Fruit fly (Drosophila melanogaster): ENCODE data around the gene CG2004.

Gene CG2004

DNA sequence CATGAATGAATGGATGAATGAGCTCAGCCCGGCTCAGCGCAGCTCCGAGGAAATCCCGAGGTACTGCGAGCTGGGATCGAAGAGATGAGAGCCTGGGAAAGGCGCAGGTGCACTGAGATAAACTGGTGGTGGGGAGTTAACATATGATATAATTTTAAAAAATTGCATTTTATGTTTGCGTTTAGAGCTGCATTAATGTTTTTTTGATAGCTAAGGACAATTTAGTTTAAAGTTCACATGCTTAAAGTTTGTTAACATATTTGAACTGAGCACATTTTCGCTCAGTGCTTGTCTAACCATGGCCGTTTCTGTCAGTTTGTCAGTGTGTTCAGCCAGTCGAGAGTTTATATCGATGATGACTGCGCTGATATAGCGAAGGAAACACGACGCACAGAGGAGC, 15.6 kb upstream of the CG2004 start (continued):
- TF ChIP-seq fd102C (GFP tag; optimal IDR thresholded peaks at IDR 0.05) (no peak), Six4 (GFP tag; optimal IDR thresholded peaks at IDR 0.05) (no peak), ap (GFP tag; IDR thresholded peaks at IDR 0.05) (no peak), CG2712 (tag; optimal IDR thresholded peaks at IDR 0.05) (peak; percentile 13), CG12299 (tag; optimal IDR thresholded peaks at IDR 0.05) (no peak), CG8944 (GFP tag; optimal IDR thresholded peaks at IDR 0.05) (no peak), CG17186 (GFP tag; optimal IDR thresholded peaks at IDR 0.05) (no peak), CG9215 (GFP tag; IDR thresholded peaks at IDR 0.05) (no peak), CG2129 (GFP tag; IDR thresholded peaks at IDR 0.05; ENCODE audit: partially characterized antibody) (no peak), NC2α (GFP tag; optimal IDR thresholded peaks at IDR 0.05) (no peak), Rx (GFP tag; IDR thresholded peaks at IDR 0.05) (no peak), CG30431 (GFP tag; optimal IDR thresholded peaks at IDR 0.05) (no peak), dpn (GFP tag; optimal IDR thresholded peaks at IDR 0.05) (peak in 1 of 2 experiments; percentile 12), Xrp1 (GFP tag; IDR thresholded peaks at IDR 0.05) (peak; percentile 23; the same call in 1 of the 2 replicates), Antp (GFP tag; optimal IDR thresholded peaks at IDR 0.05) (peak; percentile 9), C15 (GFP tag; IDR thresholded peaks at IDR 0.05) (no peak), nau (GFP tag; optimal IDR thresholded peaks at IDR 0.05) (no peak), eyg (GFP tag; optimal IDR thresholded peaks at IDR 0.05) (no peak), CG5245 (GFP tag; optimal IDR thresholded peaks at IDR 0.05) (no peak), scrt (GFP tag; optimal IDR thresholded peaks at IDR 0.05) (peak; percentile 6), Adf1 (GFP tag; IDR thresholded peaks at IDR 0.05) (no peak), pan (optimal IDR thresholded peaks at IDR 0.05) (no peak), pan (GFP tag; optimal IDR thresholded peaks at IDR 0.05 in 1 of 2, IDR thresholded peaks at IDR 0.05 in 1 of 2) (no peak), Lim3 (GFP tag; IDR thresholded peaks at IDR 0.05) (no peak), klu (GFP tag; IDR thresholded peaks at IDR 0.05) (no peak), CG31365 (tag; optimal IDR thresholded peaks at IDR 0.05) (no peak), CG18619 (GFP tag; optimal IDR thresholded peaks at IDR 0.05) (no peak), sna (GFP tag; IDR thresholded peaks at IDR 0.05; ENCODE audit: partially characterized antibody) (no peak), CG5953 (GFP tag; IDR thresholded peaks at IDR 0.05) (no peak), sr (GFP tag; IDR thresholded peaks at IDR 0.05) (no peak), phol (tag; optimal IDR thresholded peaks at IDR 0.05) (peak; percentile 4), CG11504 (tag; optimal IDR thresholded peaks at IDR 0.05) (peak; percentile 49), mld (GFP tag; IDR thresholded peaks at IDR 0.05; ENCODE audit: partially characterized antibody) (no peak), CG7786 (GFP tag; optimal IDR thresholded peaks at IDR 0.05) (no peak), onecut (GFP tag; IDR thresholded peaks at IDR 0.05) (no peak), CG11560 (tag; IDR thresholded peaks at IDR 0.05) (no peak), CoRest (tag; optimal IDR thresholded peaks at IDR 0.05) (no peak), eve (GFP tag; optimal IDR thresholded peaks at IDR 0.05) (no peak), Fer1 (GFP tag; optimal IDR thresholded peaks at IDR 0.05) (peak; percentile 33), Dad (GFP tag; optimal IDR thresholded peaks at IDR 0.05) (no peak), GATAe (GFP tag; conservative IDR thresholded peaks at IDR 0.05) (no peak), gt (GFP tag; IDR thresholded peaks at IDR 0.05) (no peak), fd64A (GFP tag; optimal IDR thresholded peaks at IDR 0.05) (no peak), CG8388 (GFP tag; optimal IDR thresholded peaks at IDR 0.05) (no peak), Hr3 (GFP tag; optimal IDR thresholded peaks at IDR 0.05) (no peak), CG2889 (GFP tag; IDR thresholded peaks at IDR 0.05) (no peak), Pdp1 (GFP tag; optimal IDR thresholded peaks at IDR 0.05) (peak in 1 of 2 experiments; percentile 4), CG10979 (tag; optimal IDR thresholded peaks at IDR 0.05) (peak; percentile 5), lab (GFP tag; optimal IDR thresholded peaks at IDR 0.05) (peak; percentile 25), CG12155 (GFP tag; optimal IDR thresholded peaks at IDR 0.05) (no peak), CG10267 (tag; optimal IDR thresholded peaks at IDR 0.05) (no peak), CG16863 (GFP tag; optimal IDR thresholded peaks at IDR 0.05) (no peak)

Data from whole organism, embryonic.